Fruit fly (Drosophila melanogaster): ENCODE measurements around the gene CG15865.
A peak's percentile ranks its signal among the peaks of the same experiment; 100 is the strongest.

CG15865 gene

DNA sequence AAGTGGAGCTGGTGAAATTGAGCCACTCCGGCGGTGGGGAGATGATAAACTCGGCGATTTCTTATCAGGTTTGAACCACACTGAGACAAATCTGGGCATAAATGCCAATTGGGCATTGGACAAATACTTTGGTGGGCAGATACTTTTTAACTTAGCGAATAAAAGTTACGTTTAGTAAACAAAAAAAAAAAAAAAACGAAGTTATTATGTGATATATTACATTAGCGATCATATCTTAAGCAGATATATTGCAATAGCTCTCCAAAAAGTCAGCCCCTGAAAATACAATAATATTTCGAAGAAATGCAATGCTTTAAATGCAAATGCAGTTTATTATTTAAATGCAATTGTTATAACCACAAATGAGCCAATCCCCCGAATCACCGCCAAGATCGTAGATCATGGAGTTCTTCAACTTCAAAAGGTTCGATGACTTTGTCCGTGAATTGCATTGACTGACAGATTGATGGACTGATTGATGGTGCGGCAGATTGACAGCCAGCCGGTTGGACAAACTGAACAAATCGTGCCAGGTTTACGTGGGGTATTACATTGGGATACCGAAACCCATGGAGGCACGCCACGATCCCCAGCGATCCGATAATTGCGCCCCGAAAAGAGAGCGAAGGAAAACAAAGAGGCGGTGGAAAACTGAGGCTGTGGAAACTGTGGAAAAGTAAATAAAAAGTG is 33.8 kb upstream of the CG15865 start (continued):
- TF ChIP-seq ss (GFP tag; optimal IDR thresholded peaks at IDR 0.05) = no peak
- TF ChIP-seq vri (GFP tag; optimal IDR thresholded peaks at IDR 0.05) = no peak
- 0 out of 2 replicates have a peak, but pooled peaks have one; percentile 19 for TF ChIP-seq CG15336 (GFP tag; IDR thresholded peaks at IDR 0.05)
- no peak for TF ChIP-seq CG7368 (GFP tag; optimal IDR thresholded peaks at IDR 0.05)

DNA sequence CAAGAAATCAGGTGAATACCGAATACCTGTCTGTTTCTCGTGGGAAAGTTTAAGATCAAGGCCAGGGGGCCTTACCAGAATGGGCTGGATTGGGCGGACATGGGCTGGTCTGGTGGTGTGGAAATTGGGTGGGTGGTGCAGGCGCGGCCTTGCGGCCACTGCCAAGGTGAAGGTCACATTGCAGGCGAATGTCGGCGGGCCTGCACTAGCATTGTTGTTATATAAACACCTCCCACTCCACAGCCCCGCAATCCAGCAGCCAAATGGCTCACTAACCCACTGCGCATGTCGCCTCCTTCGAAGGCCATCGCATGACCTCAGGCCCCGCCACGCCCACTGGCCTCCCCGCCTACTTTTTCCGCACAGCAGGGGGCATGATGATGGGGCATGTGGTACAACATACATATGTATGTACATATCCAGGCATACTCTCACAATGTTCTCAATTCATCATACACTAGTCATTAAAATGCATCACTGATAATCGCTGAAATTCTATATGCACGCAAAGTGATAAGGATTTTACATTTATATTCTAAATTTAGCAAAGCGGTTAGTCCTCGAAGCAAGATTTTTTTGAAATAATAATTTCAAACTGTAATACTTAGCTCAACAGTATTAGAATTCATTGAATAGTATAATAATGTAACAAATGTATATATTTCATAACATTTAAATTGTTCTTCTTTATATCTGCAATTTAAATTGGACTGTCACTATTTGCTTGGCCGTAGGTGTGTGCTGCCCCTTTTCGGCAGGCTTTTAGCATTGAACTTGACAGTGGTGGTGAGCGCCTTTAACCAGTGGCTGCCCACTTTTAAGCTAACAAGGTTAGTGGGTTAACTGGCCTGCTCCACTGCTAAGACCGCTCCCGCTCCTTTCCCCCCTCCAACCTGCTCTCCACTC is 32.6 kb upstream of the CG15865 start:
- peak; percentile 33 for TF ChIP-seq svp (GFP tag)
- no peak for TF ChIP-seq CG11294 (GFP tag; IDR thresholded peaks at IDR 0.05)
- TF ChIP-seq CG8119 (GFP tag; IDR thresholded peaks at IDR 0.05) = no peak
- TF ChIP-seq fd59A (GFP tag; optimal IDR thresholded peaks at IDR 0.05) = no peak
- peak; percentile 8 for TF ChIP-seq CG4318 (GFP tag; optimal IDR thresholded peaks at IDR 0.05)
- peak; percentile 13 for TF ChIP-seq Hr4 (GFP tag; optimal IDR thresholded peaks at IDR 0.05)
- peak; percentile 5 for TF ChIP-seq Eip75B (GFP tag; optimal IDR thresholded peaks at IDR 0.05)
- TF ChIP-seq OdsH (GFP tag; optimal IDR thresholded peaks at IDR 0.05) = peak; percentile 4
- peak; percentile 69 for TF ChIP-seq CG32006 (GFP tag; optimal IDR thresholded peaks at IDR 0.05)
- peak; percentile 66 for TF ChIP-seq Eip78C (GFP tag)
- peak; percentile 18; the same call in 1 of the 2 replicates for TF ChIP-seq CG15336 (GFP tag; IDR thresholded peaks at IDR 0.05)

DNA sequence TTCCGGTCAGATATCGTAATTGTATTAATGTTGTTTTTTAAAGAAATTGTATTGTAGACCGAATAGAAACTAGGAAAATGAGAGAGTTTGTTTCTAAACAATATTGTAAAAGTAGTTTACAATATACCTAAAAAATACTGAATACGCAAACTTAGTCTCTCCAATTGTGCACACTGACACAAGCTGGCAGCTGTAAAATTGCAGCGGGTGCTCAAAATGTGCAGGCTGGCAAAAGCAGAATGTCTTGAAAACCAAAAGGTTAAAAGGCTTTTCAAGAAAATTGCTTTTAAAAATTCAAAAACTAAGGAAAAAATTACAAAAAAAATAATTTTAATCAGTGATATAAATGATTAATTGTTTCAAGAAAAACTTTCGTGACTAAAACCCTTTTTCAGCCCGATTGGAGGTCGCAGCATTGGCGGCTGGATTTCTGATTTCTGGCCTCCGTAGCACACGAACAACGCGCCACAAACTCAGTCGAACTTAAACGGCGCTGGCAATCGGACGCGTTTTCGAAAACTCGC is 31.5 kb upstream of the CG15865 start, which contains the start of gene CG4678:
Gene CG4678, plus strand, starts transcription at position 474 of the 524 bp plus-strand sequence.
- TF ChIP-seq CG34406 (GFP tag; optimal IDR thresholded peaks at IDR 0.05) (no peak), svp (GFP tag) (peak; percentile 72), Sox14 (GFP tag; optimal IDR thresholded peaks at IDR 0.05) (no peak), dac (GFP tag; optimal IDR thresholded peaks at IDR 0.05) (no peak), CG15336 (GFP tag; IDR thresholded peaks at IDR 0.05) (no peak)

DNA sequence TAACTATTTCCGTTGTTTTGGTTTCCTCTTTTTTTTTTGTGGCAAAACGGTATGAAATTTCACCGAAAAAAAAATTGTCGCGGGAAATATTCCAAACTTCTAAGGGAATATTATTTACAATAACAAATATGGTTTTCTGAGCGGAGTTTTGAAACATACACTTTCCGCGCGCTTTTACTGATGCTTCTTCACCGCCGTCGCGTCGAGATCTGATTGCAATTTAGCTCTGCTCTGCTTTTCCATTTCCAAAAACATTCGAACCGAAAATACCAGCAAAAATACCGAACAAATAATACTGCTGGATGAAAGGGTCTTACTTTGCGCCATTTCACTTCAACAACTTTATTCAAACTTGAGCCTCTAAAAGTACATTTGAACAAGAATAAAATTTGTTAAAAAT is 30.7 kb upstream of the CG15865 start, which contains the start of gene Septin4:
Gene Septin4, minus strand, starts transcription at position 215 of the 400 bp plus-strand sequence.
- TF ChIP-seq cyc (GFP tag; optimal IDR thresholded peaks at IDR 0.05) (no peak), CG8119 (GFP tag; IDR thresholded peaks at IDR 0.05) (no peak), CG6854 (GFP tag; optimal IDR thresholded peaks at IDR 0.05) (no peak), Smox (GFP tag; optimal IDR thresholded peaks at IDR 0.05) (no peak), Eip78C (GFP tag) (peak; percentile 82)

DNA sequence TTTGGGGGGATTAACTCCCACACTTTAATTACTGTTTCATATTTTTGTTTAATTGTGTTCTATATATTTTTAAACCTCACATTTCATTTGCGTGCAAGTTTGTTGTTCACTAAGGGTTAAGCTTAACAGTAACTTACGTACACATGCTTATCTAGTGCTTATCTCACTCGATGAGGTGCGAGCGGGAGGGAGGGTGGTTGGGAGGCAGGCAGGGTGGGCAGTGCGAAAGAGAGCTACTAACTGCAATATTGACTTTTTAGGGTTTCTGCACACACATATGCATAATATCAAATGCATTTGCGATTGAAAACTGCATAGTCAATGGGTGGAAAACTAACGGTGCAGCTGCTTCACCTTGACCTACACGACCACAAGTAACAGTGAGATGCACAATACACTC is 30.2 kb upstream of the CG15865 start:
- TF ChIP-seq svp (GFP tag) = peak; percentile 36
- peak; percentile 5 for TF ChIP-seq fkh (GFP tag; optimal IDR thresholded peaks at IDR 0.05)
- peak; percentile 19 for TF ChIP-seq achi (GFP tag; optimal IDR thresholded peaks at IDR 0.05)
- no peak for TF ChIP-seq Sox102F (GFP tag; optimal IDR thresholded peaks at IDR 0.05)
- TF ChIP-seq fd59A (GFP tag; optimal IDR thresholded peaks at IDR 0.05) = no peak
- no peak for TF ChIP-seq CG3919 (GFP tag; optimal IDR thresholded peaks at IDR 0.05)
- peak; percentile 4 for TF ChIP-seq Lpt (GFP tag; optimal IDR thresholded peaks at IDR 0.05)
- TF ChIP-seq CG8119 (GFP tag; IDR thresholded peaks at IDR 0.05) = no peak
- TF ChIP-seq pdm3 (GFP tag; optimal IDR thresholded peaks at IDR 0.05) = no peak
- TF ChIP-seq eg (GFP tag; IDR thresholded peaks at IDR 0.05) = peak; percentile 31; the same call in 1 of the 3 replicates
- no peak for TF ChIP-seq CG11294 (GFP tag; IDR thresholded peaks at IDR 0.05)
- TF ChIP-seq Eip78C (GFP tag) = peak; percentile 53

DNA sequence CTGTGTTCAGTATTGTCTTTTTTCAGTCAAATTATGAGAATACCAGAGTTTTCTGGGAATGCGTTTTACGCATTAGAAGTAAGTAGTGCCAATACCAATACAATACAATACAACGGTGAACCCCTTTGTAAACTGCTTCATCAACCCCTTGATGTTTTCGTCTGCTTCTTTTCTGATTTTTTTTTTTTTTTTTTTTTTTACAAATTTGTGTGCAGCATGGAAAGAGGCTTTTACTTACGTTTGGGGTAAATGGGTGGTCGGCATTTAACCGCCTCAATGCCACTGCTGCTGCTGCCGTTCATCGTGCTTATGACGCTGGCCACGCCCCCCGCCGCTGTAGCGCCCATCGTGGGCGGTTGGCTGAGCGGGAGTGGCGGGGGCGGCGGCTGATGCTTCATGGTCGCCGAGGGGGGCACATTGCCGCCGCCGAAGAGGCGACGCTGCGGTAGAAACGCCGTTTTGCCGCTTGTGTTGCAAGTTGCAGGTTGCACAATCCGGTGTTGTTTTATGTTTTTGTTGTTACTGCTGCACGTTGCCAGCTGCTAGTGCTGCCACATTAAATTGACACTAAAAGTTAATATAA is 29.6 kb upstream of the CG15865 start:
- TF ChIP-seq Blimp-1 (GFP tag; optimal IDR thresholded peaks at IDR 0.05) = no peak
- TF ChIP-seq CG10631 (GFP tag; optimal IDR thresholded peaks at IDR 0.05) = no peak
- no peak for TF ChIP-seq fd85E (GFP tag; optimal IDR thresholded peaks at IDR 0.05)
- TF ChIP-seq CG32006 (GFP tag; optimal IDR thresholded peaks at IDR 0.05) = no peak
- TF ChIP-seq CG3919 (GFP tag; optimal IDR thresholded peaks at IDR 0.05) = no peak
- no peak for TF ChIP-seq CG7368 (GFP tag; optimal IDR thresholded peaks at IDR 0.05)
- TF ChIP-seq CG16779 (tag; optimal IDR thresholded peaks at IDR 0.05) = no peak
- TF ChIP-seq CG6276 (GFP tag; optimal IDR thresholded peaks at IDR 0.05) = no peak
- no peak for TF ChIP-seq Lpt (GFP tag; optimal IDR thresholded peaks at IDR 0.05)
- no peak for TF ChIP-seq CG11762 (GFP tag; optimal IDR thresholded peaks at IDR 0.05; ENCODE audit: insufficient read depth)
- TF ChIP-seq CG31627 (GFP tag; optimal IDR thresholded peaks at IDR 0.05) = no peak
- TF ChIP-seq lz (GFP tag; optimal IDR thresholded peaks at IDR 0.05) = no peak
